Worm (Caenorhabditis elegans) whole organism, young adult: ENCODE results near the gene C24H10.2.

Experiments used
- B0019.2 ChIP-seq: fragments of 200-800 bp; sonication (Bioruptor generic); conservative IDR thresholded peaks from 2 replicates; pipeline ENCODE4 v1.3.6; 2022; ENCODE audit warnings: missing genetic modification reagents, missing genetic modification characterization, missing compliant biosample characterization
- B0261.1 ChIP-seq: sonication (generic microtip); optimal IDR thresholded peaks from 2 replicates; lab custom pipeline; 2016; ENCODE audit warnings: mild to moderate bottlenecking, missing genetic modification characterization, moderate library complexity, missing compliant biosample characterization
- F22D6.2 ChIP-seq: sonication (generic microtip); optimal IDR thresholded peaks from 2 replicates; lab custom pipeline; 2016; ENCODE audit warnings: mild to moderate bottlenecking, missing genetic modification characterization, missing compliant biosample characterization
- F52B5.7 ChIP-seq: sonication (generic microtip); optimal IDR thresholded peaks from 2 replicates; lab custom pipeline; 2016; ENCODE audit warnings: mild to moderate bottlenecking, missing genetic modification characterization, missing compliant biosample characterization
- F57A8.1 ChIP-seq: fragments of 200-800 bp; sonication (Bioruptor generic); optimal IDR thresholded peaks from 2 replicates; lab custom pipeline; 2018; ENCODE audit warnings: mild to moderate bottlenecking, missing genetic modification characterization, moderate library complexity, missing compliant biosample characterization
- K11D2.4 ChIP-seq: fragments of 200-800 bp; sonication (Bioruptor generic); IDR thresholded peaks from 2 replicates; pipeline ENCODE4 v1.3.6; 2022; ENCODE audit warnings: missing genetic modification reagents, missing genetic modification characterization, missing compliant biosample characterization
- T26A5.8 ChIP-seq: sonication (generic microtip); optimal IDR thresholded peaks from 2 replicates; lab custom pipeline; 2016; ENCODE audit warnings: missing genetic modification characterization, missing compliant biosample characterization
- Y53G8AR.9 ChIP-seq: fragments of 200-800 bp; sonication (Bioruptor generic); conservative IDR thresholded peaks from 2 replicates; pipeline ENCODE4 v1.3.6; 2022; ENCODE audit warnings: missing genetic modification reagents, missing genetic modification characterization, missing compliant biosample characterization
- Y95B8A.8 ChIP-seq: fragments of 200-800 bp; sonication (Bioruptor generic); IDR thresholded peaks from 2 replicates; pipeline ENCODE4 v1.3.6; 2022; ENCODE audit warnings: missing genetic modification reagents, missing genetic modification characterization, missing compliant biosample characterization
- ZK185.1 ChIP-seq: sonication (generic microtip); optimal IDR thresholded peaks from 2 replicates; lab custom pipeline; 2016; ENCODE audit warnings: mild to moderate bottlenecking, missing genetic modification characterization, missing compliant biosample characterization; ENCODE audit not compliant: poor library complexity, severe bottlenecking
- atf-7 ChIP-seq: sonication (generic microtip); optimal IDR thresholded peaks from 2 replicates; lab custom pipeline; 2017; ENCODE audit warnings: mild to moderate bottlenecking, missing genetic modification characterization, missing compliant biosample characterization
- athp-1 ChIP-seq: sonication (generic microtip); optimal IDR thresholded peaks from 2 replicates; lab custom pipeline; 2017; ENCODE audit warnings: mild to moderate bottlenecking, missing genetic modification characterization, missing compliant biosample characterization
- attf-5 ChIP-seq: fragments of 200-800 bp; sonication (Bioruptor generic); optimal IDR thresholded peaks from 2 replicates; lab custom pipeline; 2018; ENCODE audit warnings: mild to moderate bottlenecking, missing genetic modification characterization, missing compliant biosample characterization
- ccch-3 ChIP-seq: fragments of 200-800 bp; sonication (Bioruptor generic); optimal IDR thresholded peaks from 2 replicates; lab custom pipeline; 2018; ENCODE audit warnings: mild to moderate bottlenecking, missing genetic modification characterization, missing compliant biosample characterization
- cebp-1 ChIP-seq, 2 experiments: fragments of 200-800 bp in 1 of 2; sonication (Bioruptor generic) in 1 of 2; sonication (generic microtip) in 1 of 2; IDR thresholded peaks in 1 of 2; optimal IDR thresholded peaks in 1 of 2; 2 replicates each; pipeline versions ENCODE4 v1.3.6 to Lab custom; 2017 to 2022; ENCODE audit warnings: missing compliant biosample characterization in 2 of 2, missing genetic modification characterization in 2 of 2, mild to moderate bottlenecking in 1 of 2, missing genetic modification reagents in 1 of 2, moderate library complexity in 1 of 2
- ceh-100 ChIP-seq: fragments of 200-800 bp; sonication (Bioruptor generic); IDR thresholded peaks from 2 replicates; pipeline ENCODE4 v1.3.6; 2022; ENCODE audit warnings: missing genetic modification reagents, missing genetic modification characterization, missing compliant biosample characterization
- dox-1 ChIP-seq: fragments of 200-800 bp; sonication (Bioruptor generic); IDR thresholded peaks from 2 replicates; pipeline ENCODE4 v1.3.6; 2022; ENCODE audit warnings: missing genetic modification reagents, missing genetic modification characterization, missing compliant biosample characterization
- fkh-3 ChIP-seq: sonication (generic microtip); optimal IDR thresholded peaks from 2 replicates; lab custom pipeline; 2016; ENCODE audit warnings: mild to moderate bottlenecking, missing genetic modification characterization, missing compliant biosample characterization
- gei-17 ChIP-seq: fragments of 200-800 bp; sonication (Bioruptor generic); optimal IDR thresholded peaks from 2 replicates; lab custom pipeline; 2018; ENCODE audit warnings: mild to moderate bottlenecking, missing genetic modification characterization, missing compliant biosample characterization
- hmg-20 ChIP-seq: fragments of 200-800 bp; sonication (Bioruptor generic); IDR thresholded peaks from 2 replicates; pipeline ENCODE4 v1.3.6; 2022; ENCODE audit warnings: missing genetic modification reagents, missing genetic modification characterization, missing compliant biosample characterization
- let-526 ChIP-seq: fragments of 200-800 bp; sonication (Bioruptor generic); IDR thresholded peaks from 2 replicates; pipeline ENCODE4 v1.3.6; 2022; ENCODE audit warnings: missing genetic modification reagents, missing genetic modification characterization, missing compliant biosample characterization
- let-607 ChIP-seq, 2 experiments: fragments of 200-800 bp in 1 of 2; sonication (Bioruptor generic) in 1 of 2; sonication (generic microtip) in 1 of 2; optimal IDR thresholded peaks; 2 replicates each; lab custom pipeline; 2016 to 2018; ENCODE audit warnings: mild to moderate bottlenecking in 2 of 2, missing compliant biosample characterization in 2 of 2, missing genetic modification characterization in 2 of 2, moderate library complexity in 2 of 2, missing genotype in 1 of 2
- lin-26 ChIP-seq: fragments of 200-800 bp; sonication (Bioruptor generic); IDR thresholded peaks from 2 replicates; pipeline ENCODE4 v1.3.6; 2022; ENCODE audit warnings: missing genetic modification reagents, missing genetic modification characterization, missing compliant biosample characterization
- lin-40 ChIP-seq: sonication (generic microtip); optimal IDR thresholded peaks from 2 replicates; lab custom pipeline; 2016; ENCODE audit warnings: missing genetic modification characterization, mild to moderate bottlenecking, missing compliant biosample characterization, missing genotype, missing genetic modification reagents
- lin-54 ChIP-seq: fragments of 200-800 bp; sonication (Bioruptor generic); optimal IDR thresholded peaks from 2 replicates; lab custom pipeline; 2018; ENCODE audit warnings: mild to moderate bottlenecking, missing genetic modification characterization, missing compliant biosample characterization
- lir-1 ChIP-seq: fragments of 200-800 bp; sonication (Bioruptor generic); conservative IDR thresholded peaks from 2 replicates; pipeline ENCODE4 v1.3.6; 2022; ENCODE audit warnings: missing genetic modification reagents, missing genetic modification characterization, missing compliant biosample characterization
- lsl-1 ChIP-seq: fragments of 200-800 bp; sonication (Bioruptor generic); optimal IDR thresholded peaks from 2 replicates; lab custom pipeline; 2018; ENCODE audit warnings: mild to moderate bottlenecking, missing genetic modification characterization, moderate library complexity, missing compliant biosample characterization
- lsy-27 ChIP-seq: sonication (generic microtip); optimal IDR thresholded peaks from 2 replicates; lab custom pipeline; 2017; ENCODE audit warnings: missing genetic modification characterization, mild to moderate bottlenecking, missing compliant biosample characterization, antibody characterized with exemption, missing genotype, borderline replicate concordance; ENCODE audit not compliant: insufficient read depth
- madf-10 ChIP-seq: sonication (generic microtip); optimal IDR thresholded peaks from 2 replicates; lab custom pipeline; 2016; ENCODE audit warnings: mild to moderate bottlenecking, missing genetic modification characterization, missing compliant biosample characterization
- mes-4 ChIP-seq: sonication (generic microtip); optimal IDR thresholded peaks from 2 replicates; lab custom pipeline; 2016; ENCODE audit warnings: missing genotype, missing genetic modification characterization, missing compliant biosample characterization
- nfya-2 ChIP-seq: fragments of 200-800 bp; sonication (Bioruptor generic); IDR thresholded peaks from 2 replicates; pipeline ENCODE4 v1.3.6; 2022; ENCODE audit warnings: missing genetic modification reagents, missing genetic modification characterization, missing compliant biosample characterization
- nhr-80 ChIP-seq: sonication (generic microtip); optimal IDR thresholded peaks from 2 replicates; lab custom pipeline; 2016; ENCODE audit warnings: missing genetic modification characterization, missing compliant biosample characterization
- pha-4 ChIP-seq: fragments of 150-350 bp; sonication (generic microtip); optimal IDR thresholded peaks from 2 replicates; lab custom pipeline; 2014; ENCODE audit warnings: missing biosample characterization, missing genetic modification reagents, missing genetic modification characterization
- rcor-1 ChIP-seq: fragments of 200-800 bp; sonication (Bioruptor generic); IDR thresholded peaks from 2 replicates; pipeline ENCODE4 v1.3.6; 2022; ENCODE audit warnings: missing genetic modification reagents, missing genetic modification characterization, missing compliant biosample characterization
- snpc-1.3 ChIP-seq: sonication (generic microtip); optimal IDR thresholded peaks from 2 replicates; lab custom pipeline; 2017; ENCODE audit warnings: missing genetic modification characterization, mild to moderate bottlenecking, missing compliant biosample characterization, antibody characterized with exemption, moderate library complexity, missing genotype, missing genetic modification reagents; ENCODE audit not compliant: insufficient read depth
- somi-1 ChIP-seq: fragments of 200-800 bp; sonication (Bioruptor generic); optimal IDR thresholded peaks from 2 replicates; lab custom pipeline; 2018; ENCODE audit warnings: mild to moderate bottlenecking, missing genetic modification characterization, missing compliant biosample characterization
- sptf-2 ChIP-seq: fragments of 200-800 bp; sonication (Bioruptor generic); optimal IDR thresholded peaks from 2 replicates; lab custom pipeline; 2018; ENCODE audit warnings: mild to moderate bottlenecking, missing genetic modification characterization, missing compliant biosample characterization
- tbp1 ChIP-seq: fragments of 200-800 bp; sonication (Bioruptor generic); optimal IDR thresholded peaks from 2 replicates; lab custom pipeline; 2018; ENCODE audit warnings: mild to moderate bottlenecking, missing genetic modification characterization, missing compliant biosample characterization
- unc-62 ChIP-seq: fragments of 150-350 bp; optimal IDR thresholded peaks from 2 replicates; lab custom pipeline; 2014; ENCODE audit warnings: missing biosample characterization, missing genetic modification reagents, missing genetic modification characterization
- zfh-2 ChIP-seq: fragments of 200-800 bp; sonication (Bioruptor generic); conservative IDR thresholded peaks from 2 replicates; pipeline ENCODE4 v1.3.6; 2022; ENCODE audit warnings: missing genetic modification reagents, missing genetic modification characterization, missing compliant biosample characterization
- zim-3 ChIP-seq: sonication (generic microtip); optimal IDR thresholded peaks from 2 replicates; lab custom pipeline; 2017; ENCODE audit warnings: mild to moderate bottlenecking, missing genetic modification characterization, moderate library complexity, missing compliant biosample characterization
- ztf-18 ChIP-seq: sonication (generic microtip); optimal IDR thresholded peaks from 2 replicates; lab custom pipeline; 2016; ENCODE audit warnings: missing genotype, mild to moderate bottlenecking, missing genetic modification characterization, missing compliant biosample characterization
- ztf-22 ChIP-seq: fragments of 200-800 bp; sonication (Bioruptor generic); optimal IDR thresholded peaks from 2 replicates; lab custom pipeline; 2018; ENCODE audit warnings: mild to moderate bottlenecking, missing genetic modification characterization, moderate library complexity, missing compliant biosample characterization
- ztf-26 ChIP-seq: sonication (generic microtip); optimal IDR thresholded peaks from 2 replicates; lab custom pipeline; 2017; ENCODE audit warnings: missing genetic modification characterization, missing compliant biosample characterization

The C24H10.2 gene

DNA sequence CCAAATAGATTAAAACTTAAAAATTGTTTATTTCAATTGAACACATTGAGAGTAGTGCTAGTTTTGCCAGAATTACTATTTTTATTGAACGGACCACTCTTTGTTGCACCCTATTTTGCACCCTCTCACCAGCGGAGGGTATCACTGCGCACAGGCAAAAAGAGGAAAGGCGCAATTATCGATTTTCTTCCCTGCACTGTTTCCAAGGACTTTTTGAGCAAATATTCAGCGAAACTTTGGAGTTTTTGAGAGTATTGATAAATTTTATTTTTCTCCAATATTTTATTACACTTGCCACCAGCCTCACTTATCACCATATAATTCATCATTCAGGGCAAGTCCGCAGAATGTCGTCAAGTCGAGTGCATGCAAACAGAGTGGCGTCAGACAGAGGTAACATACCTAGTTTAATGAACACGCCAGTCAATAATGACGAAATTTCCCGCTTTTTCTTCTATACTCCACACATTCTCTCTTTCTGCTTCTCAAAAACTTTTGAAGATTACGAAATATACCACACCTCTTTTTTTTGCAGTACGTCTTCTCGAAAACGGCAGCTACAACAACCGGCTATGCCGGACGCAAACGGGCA, 46.2 kb upstream of the C24H10.2 start:
- peak; percentile 85; the same call in 1 of the 2 replicates for TF ChIP-seq cebp-1 (GFP tag; IDR thresholded peaks at IDR 0.05; lab: Robert Waterston, UW)
- peak; percentile 96 for TF ChIP-seq cebp-1 (tag; optimal IDR thresholded peaks at IDR 0.05; lab: Kevin White, UChicago)
- TF ChIP-seq snpc-1.3 (tag; lab: Kevin White, UChicago): no peak
- no peak for TF ChIP-seq F57A8.1
- TF ChIP-seq K11D2.4 (GFP tag; lab: Robert Waterston, UW): no peak
- TF ChIP-seq B0261.1: no peak
- no peak for TF ChIP-seq lin-54
- no peak for TF ChIP-seq fkh-3
- peak; percentile 54 to 83 for TF ChIP-seq let-607 (tag; optimal IDR thresholded peaks at IDR 0.05; lab: Kevin White, UChicago)
- TF ChIP-seq nhr-80: peak; percentile 78
- TF ChIP-seq ZK185.1 (tag; lab: Kevin White, UChicago): no peak
- no peak for TF ChIP-seq ztf-18 (tag; lab: Kevin White, UChicago)
- no peak for TF ChIP-seq gei-17 (GFP tag; lab: Kevin White, UChicago)
- TF ChIP-seq dox-1 (GFP tag; lab: Robert Waterston, UW): 0 out of 2 replicates have a peak, but pooled peaks have one; percentile 15
- no peak for TF ChIP-seq lsy-27 (tag; lab: Kevin White, UChicago)
- TF ChIP-seq let-526: no peak
- no peak for TF ChIP-seq lin-26 (GFP tag; lab: Robert Waterston, UW)
- no peak for TF ChIP-seq rcor-1
- TF ChIP-seq nfya-2: no peak
- TF ChIP-seq T26A5.8: no peak
- TF ChIP-seq zim-3 (tag; lab: Kevin White, UChicago): no peak
- TF ChIP-seq attf-5: peak; percentile 35
- TF ChIP-seq ztf-22: no peak
- no peak for TF ChIP-seq B0019.2 (GFP tag; lab: Robert Waterston, UW)

DNA sequence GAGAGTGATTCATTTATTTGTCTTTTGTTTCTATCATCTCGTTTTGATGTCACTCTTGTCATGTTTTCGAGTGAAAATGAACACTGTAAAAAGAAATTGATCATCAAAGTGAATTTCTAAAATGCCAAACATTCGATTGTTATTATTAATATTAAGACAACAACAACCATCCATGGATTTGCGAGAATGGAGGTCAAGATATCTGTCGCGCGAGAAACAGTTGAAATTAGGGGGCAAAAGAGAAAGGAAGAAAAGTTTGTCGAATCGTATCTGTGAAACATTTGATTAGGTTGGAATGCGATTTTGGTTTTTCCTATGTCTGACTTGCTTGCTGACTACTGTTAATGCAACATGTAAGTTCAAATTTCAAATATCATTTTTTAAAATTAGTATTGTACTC, 43.4 kb upstream of the C24H10.2 start, which contains the start of gene ZC449.2:
TSS of gene ZC449.2 (plus strand) at position 290 of the 400 bp plus-strand sequence.
- no peak for TF ChIP-seq mes-4 (tag; lab: Kevin White, UChicago)
- TF ChIP-seq, all 124 proteins: peak for 0

DNA sequence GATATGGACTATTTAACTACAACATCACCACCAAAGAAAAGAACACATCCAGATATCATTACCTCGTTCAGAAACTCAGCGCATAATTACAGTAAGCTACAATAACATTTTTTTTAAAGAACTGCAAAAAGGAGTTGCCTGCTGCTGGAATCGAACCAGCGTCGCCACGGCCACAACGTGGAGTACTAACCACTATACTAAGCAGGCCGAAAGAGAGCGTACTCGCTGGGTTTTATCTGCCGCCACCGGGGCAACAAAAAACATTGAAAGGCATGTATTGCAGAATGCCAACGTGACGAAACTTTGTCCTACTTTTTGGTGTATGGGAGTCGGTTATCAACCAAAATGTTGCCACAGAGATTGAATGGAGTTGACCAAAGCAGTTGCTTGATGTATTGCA, 41.7 kb upstream of the C24H10.2 start:
- TF ChIP-seq hmg-20 (GFP tag; lab: Robert Waterston, UW) (peak; percentile 77), unc-62 (no peak), madf-10 (tag; lab: Kevin White, UChicago) (peak; percentile 72), F57A8.1 (peak; percentile 53), athp-1 (tag; lab: Kevin White, UChicago) (no peak), ztf-26 (tag; lab: Kevin White, UChicago) (peak; percentile 28), ceh-100 (GFP tag; lab: Robert Waterston, UW) (peak; percentile 37; the same call in 1 of the 2 replicates), lsl-1 (GFP tag; lab: Kevin White, UChicago) (peak; percentile 2), T26A5.8 (peak; percentile 14), sptf-2 (GFP tag; lab: Kevin White, UChicago) (no peak), rcor-1 (peak; percentile 44; the same call in 1 of the 2 replicates), ccch-3 (no peak), atf-7 (peak; percentile 46), B0261.1 (peak; percentile 96), pha-4 (tag; lab: Kevin White, UChicago) (no peak), Y53G8AR.9 (GFP tag; lab: Robert Waterston, UW) (no peak; the same call in 1 of the 2 replicates), cebp-1 (GFP tag; IDR thresholded peaks at IDR 0.05; lab: Robert Waterston, UW) (peak; percentile 42; the same call in 1 of the 2 replicates), cebp-1 (tag; optimal IDR thresholded peaks at IDR 0.05; lab: Kevin White, UChicago) (no peak), somi-1 (GFP tag; lab: Kevin White, UChicago) (peak; percentile 7), zfh-2 (0 out of 2 replicates have a peak, but pooled peaks have one; percentile 18), tbp1 (peak; percentile 94), Y95B8A.8 (0 out of 2 replicates have a peak, but pooled peaks have one; percentile 13), lin-40 (peak; percentile 64), F22D6.2 (tag; lab: Kevin White, UChicago) (no peak), F52B5.7 (tag; lab: Kevin White, UChicago) (peak; percentile 70), lir-1 (GFP tag; lab: Robert Waterston, UW) (0 out of 2 replicates have a peak, but pooled peaks have one; percentile 43)
